Worm (Caenorhabditis elegans) whole organism, L1 larva: ENCODE results near the gene chpf-2.

Experiments
- C04F5.9 ChIP-seq: sonication (generic microtip); optimal IDR thresholded peaks from 2 replicates; lab custom pipeline; 2016; ENCODE audit warnings: missing genetic modification characterization, missing compliant biosample characterization
- F16B12.6 ChIP-seq: fragments of 150-350 bp; optimal IDR thresholded peaks from 2 replicates; lab custom pipeline; 2014; ENCODE audit warnings: missing biosample characterization, missing genetic modification characterization
- Y116A8C.19 ChIP-seq: sonication (generic microtip); optimal IDR thresholded peaks from 2 replicates; lab custom pipeline; 2016; ENCODE audit warnings: missing compliant biosample characterization, missing genetic modification characterization, borderline replicate concordance
- aly-2 ChIP-seq: fragments of 150-350 bp; optimal IDR thresholded peaks from 2 replicates; lab custom pipeline; 2014; ENCODE audit warnings: missing biosample characterization, missing genetic modification characterization
- blmp-1 ChIP-seq: fragments of 150-350 bp; optimal IDR thresholded peaks from 2 replicates; lab custom pipeline; 2014; ENCODE audit warnings: missing biosample characterization, missing genetic modification characterization
- ceh-63 ChIP-seq: fragments of 200-800 bp; sonication (Bioruptor generic); optimal IDR thresholded peaks from 2 replicates; lab custom pipeline; 2018; ENCODE audit warnings: mild to moderate bottlenecking, missing genetic modification characterization, missing compliant biosample characterization
- ceh-82 ChIP-seq, 3 experiments: fragments of 150-350 bp in 1 of 3; sonication (generic microtip) in 2 of 3; optimal IDR thresholded peaks; 2 replicates each; lab custom pipeline; 2014 to 2017; ENCODE audit warnings: missing biosample characterization in 3 of 3, missing genetic modification characterization in 3 of 3
- ceh-88 ChIP-seq: fragments of 200-800 bp; sonication (Bioruptor generic); IDR thresholded peaks from 2 replicates; pipeline ENCODE4 v1.3.6; 2022; ENCODE audit warnings: missing genetic modification characterization, missing compliant biosample characterization
- ceh-90 ChIP-seq: sonication (generic microtip); optimal IDR thresholded peaks from 2 replicates; lab custom pipeline; 2016; ENCODE audit warnings: missing genetic modification characterization, missing compliant biosample characterization
- dpl-1 ChIP-seq, 3 experiments: fragments of 150-350 bp in 2 of 3; sonication (generic microtip) in 1 of 3; optimal IDR thresholded peaks; 2 replicates each; lab custom pipeline; 2014 to 2017; ENCODE audit warnings: missing biosample characterization in 3 of 3, missing genetic modification characterization in 3 of 3, missing genetic modification reagents in 3 of 3
- dsc-1 ChIP-seq: sonication (generic microtip); optimal IDR thresholded peaks from 2 replicates; lab custom pipeline; 2016; ENCODE audit warnings: mild to moderate bottlenecking, missing genetic modification characterization, missing compliant biosample characterization
- efl-1 ChIP-seq, 4 experiments: fragments of 150-350 bp; optimal IDR thresholded peaks in 3 of 4; peaks in 1 of 4; 1 replicate in 1 of 4; 2 replicates in 3 of 4; lab custom pipeline; 2014; ENCODE audit warnings: missing biosample characterization in 2 of 4, missing genetic modification characterization in 2 of 4, missing genetic modification reagents in 2 of 4
- egl-13 ChIP-seq: sonication (generic microtip); optimal IDR thresholded peaks from 2 replicates; lab custom pipeline; 2016; ENCODE audit warnings: missing genotype, missing genetic modification reagents, missing genetic modification characterization, missing compliant biosample characterization
- elt-2 ChIP-seq: sonication (generic microtip); optimal IDR thresholded peaks from 2 replicates; lab custom pipeline; 2016; ENCODE audit warnings: missing genetic modification characterization, mild to moderate bottlenecking, inconsistent platforms, missing compliant biosample characterization, missing genetic modification reagents
- ets-5 ChIP-seq: fragments of 200-800 bp; sonication (Bioruptor generic); IDR thresholded peaks from 2 replicates; pipeline ENCODE4 v1.3.6; 2022; ENCODE audit warnings: missing genetic modification characterization, missing compliant biosample characterization
- fkh-4 ChIP-seq: sonication (generic microtip); optimal IDR thresholded peaks from 2 replicates; lab custom pipeline; 2016; ENCODE audit warnings: missing compliant biosample characterization, missing genetic modification characterization, borderline replicate concordance
- grh-1 ChIP-seq: fragments of 200-800 bp; sonication (Bioruptor generic); IDR thresholded peaks from 2 replicates; pipeline ENCODE4 v1.3.6; 2022; ENCODE audit warnings: missing genetic modification reagents, missing genetic modification characterization, missing compliant biosample characterization
- jun-1 ChIP-seq: fragments of 150-350 bp; optimal IDR thresholded peaks from 2 replicates; lab custom pipeline; 2014; ENCODE audit warnings: missing biosample characterization, missing genetic modification reagents, missing genetic modification characterization
- lin-35 ChIP-seq, 2 experiments: fragments of 150-350 bp; optimal IDR thresholded peaks; 2 replicates each; lab custom pipeline; 2014; ENCODE audit warnings: missing biosample characterization in 2 of 2, missing genetic modification characterization in 2 of 2, missing genetic modification reagents in 2 of 2
- mab-9 ChIP-seq: fragments of 200-800 bp; sonication (Bioruptor generic); IDR thresholded peaks from 2 replicates; pipeline ENCODE4 v1.3.6; 2022; ENCODE audit warnings: missing genetic modification reagents, missing genetic modification characterization, missing compliant biosample characterization
- mef-2 ChIP-seq: fragments of 150-350 bp; optimal IDR thresholded peaks from 2 replicates; lab custom pipeline; 2014; ENCODE audit warnings: missing biosample characterization, missing genetic modification characterization
- nhr-12 ChIP-seq: sonication (generic microtip); optimal IDR thresholded peaks from 2 replicates; lab custom pipeline; 2017; ENCODE audit warnings: missing biosample characterization, missing genetic modification characterization
- nhr-20 ChIP-seq: sonication (generic microtip); optimal IDR thresholded peaks from 2 replicates; lab custom pipeline; 2016; ENCODE audit warnings: mild to moderate bottlenecking, missing genetic modification characterization, missing compliant biosample characterization
- nhr-237 ChIP-seq: fragments of 150-350 bp; optimal IDR thresholded peaks from 2 replicates; lab custom pipeline; 2014; ENCODE audit warnings: missing biosample characterization, missing genetic modification characterization
- nhr-47 ChIP-seq: sonication (generic microtip); optimal IDR thresholded peaks from 2 replicates; lab custom pipeline; 2016; ENCODE audit warnings: mild to moderate bottlenecking, missing genetic modification characterization, moderate library complexity, missing compliant biosample characterization
- nhr-77 ChIP-seq: fragments of 150-350 bp; optimal IDR thresholded peaks from 2 replicates; lab custom pipeline; 2014; ENCODE audit warnings: missing biosample characterization, missing genetic modification characterization
- nhr-85 ChIP-seq: sonication (generic microtip); peaks from one replicate; lab custom pipeline; 2016; ENCODE audit warnings: missing genetic modification characterization, inconsistent platforms, missing compliant biosample characterization
- pax-3 ChIP-seq: fragments of 200-800 bp; sonication (Bioruptor generic); optimal IDR thresholded peaks from 2 replicates; lab custom pipeline; 2018; ENCODE audit warnings: mild to moderate bottlenecking, missing genetic modification characterization, moderate library complexity, missing compliant biosample characterization
- rnt-1 ChIP-seq: sonication (generic microtip); optimal IDR thresholded peaks from 2 replicates; lab custom pipeline; 2016; ENCODE audit warnings: mild to moderate bottlenecking, missing genetic modification characterization, moderate library complexity, missing compliant biosample characterization
- skn-1 ChIP-seq: fragments of 150-350 bp; optimal IDR thresholded peaks from 2 replicates; lab custom pipeline; 2014; ENCODE audit warnings: missing biosample characterization, missing genetic modification characterization
- snpc-4 ChIP-seq: fragments of 150-350 bp; optimal IDR thresholded peaks from 2 replicates; lab custom pipeline; 2014; ENCODE audit warnings: missing biosample characterization, missing genetic modification characterization
- snu-23 ChIP-seq: sonication (generic microtip); optimal IDR thresholded peaks from 2 replicates; lab custom pipeline; 2016; ENCODE audit warnings: missing genetic modification characterization, missing compliant biosample characterization
- sox-4 ChIP-seq: sonication (generic microtip); optimal IDR thresholded peaks from 2 replicates; lab custom pipeline; 2016; ENCODE audit warnings: missing genetic modification characterization, missing compliant biosample characterization
- sup-37 ChIP-seq: fragments of 200-800 bp; sonication (Bioruptor generic); optimal IDR thresholded peaks from 2 replicates; lab custom pipeline; 2018; ENCODE audit warnings: mild to moderate bottlenecking, missing genetic modification characterization, missing compliant biosample characterization
- swsn-7 ChIP-seq: sonication (generic microtip); optimal IDR thresholded peaks from 2 replicates; lab custom pipeline; 2016; ENCODE audit warnings: missing genetic modification characterization, missing compliant biosample characterization
- tbx-2 ChIP-seq: sonication (generic microtip); optimal IDR thresholded peaks from 2 replicates; lab custom pipeline; 2016; ENCODE audit warnings: missing genetic modification characterization, missing compliant biosample characterization
- tlp-1 ChIP-seq: fragments of 150-350 bp; optimal IDR thresholded peaks from 2 replicates; lab custom pipeline; 2014; ENCODE audit warnings: missing biosample characterization, missing genetic modification characterization
- unc-130 ChIP-seq: fragments of 150-350 bp; optimal IDR thresholded peaks from 2 replicates; lab custom pipeline; 2017; ENCODE audit warnings: missing biosample characterization, missing genetic modification characterization, inconsistent platforms
- unc-30 ChIP-seq: sonication (generic microtip); optimal IDR thresholded peaks from 2 replicates; lab custom pipeline; 2017; ENCODE audit warnings: missing biosample characterization, missing genetic modification characterization
- unc-62 ChIP-seq: fragments of 150-350 bp; optimal IDR thresholded peaks from 2 replicates; lab custom pipeline; 2014; ENCODE audit warnings: missing biosample characterization, missing genetic modification reagents, missing genetic modification characterization
- unc-86 ChIP-seq: sonication (generic microtip); optimal IDR thresholded peaks from 2 replicates; lab custom pipeline; 2016; ENCODE audit warnings: missing genetic modification characterization, missing compliant biosample characterization
- unc-98 ChIP-seq: fragments of 200-800 bp; sonication (Bioruptor generic); IDR thresholded peaks from 2 replicates; pipeline ENCODE4 v1.3.6; 2022; ENCODE audit warnings: missing genetic modification characterization, missing compliant biosample characterization
- xbp-1 ChIP-seq: sonication (generic microtip); optimal IDR thresholded peaks from 2 replicates; lab custom pipeline; 2016; ENCODE audit warnings: missing genetic modification characterization, missing compliant biosample characterization
- zip-4 ChIP-seq: fragments of 200-800 bp; sonication (Bioruptor generic); optimal IDR thresholded peaks from 2 replicates; lab custom pipeline; 2018; ENCODE audit warnings: mild to moderate bottlenecking, missing genetic modification characterization, moderate library complexity, missing compliant biosample characterization
- ztf-11 ChIP-seq, 2 experiments: sonication (generic microtip); optimal IDR thresholded peaks; 2 replicates each; lab custom pipeline; 2016 to 2017; ENCODE audit warnings: missing genetic modification characterization in 2 of 2, missing biosample characterization in 1 of 2, missing compliant biosample characterization in 1 of 2
- ztf-4 ChIP-seq: fragments of 150-350 bp; optimal IDR thresholded peaks from 2 replicates; lab custom pipeline; 2014; ENCODE audit warnings: missing biosample characterization, missing genetic modification characterization

chpf-2 gene

ce11 chrV:3039282-3039681 is at the start of gene chpf-2:
Gene chpf-2, minus strand, starts transcription at chrV:3039382.
- TF ChIP-seq blmp-1 (tag; lab: Kevin White, UChicago) (peak; percentile 74), zip-4 (no peak), nhr-20 (tag; lab: Kevin White, UChicago) (peak; percentile 37), lin-35 (GFP tag; optimal IDR thresholded peaks at IDR 0.05; lab: Kevin White, UChicago) (peak in 1 of 2 experiments; percentile 11), snu-23 (GFP tag; lab: Kevin White, UChicago) (peak; percentile 14), nhr-85 (tag; lab: Kevin White, UChicago) (peak; percentile 17), dpl-1 (GFP tag; optimal IDR thresholded peaks at IDR 0.05; lab: Kevin White, UChicago) (no peak)

ce11 chrV:3088768-3089167 is 49.6 kb upstream of the chpf-2 start, which contains the start of gene acs-21:
Gene acs-21, plus strand, starts transcription at chrV:3089068.
- TF ChIP-seq tbx-2 (no peak), unc-30 (tag; lab: Kevin White, UChicago) (no peak), ztf-11 (tag; optimal IDR thresholded peaks at IDR 0.05; lab: Kevin White, UChicago) (no peak), nhr-20 (tag; lab: Kevin White, UChicago) (no peak), unc-130 (tag; lab: Kevin White, UChicago) (no peak), xbp-1 (no peak), nhr-12 (tag; lab: Kevin White, UChicago) (no peak), ceh-90 (tag; lab: Kevin White, UChicago) (no peak), snu-23 (GFP tag; lab: Kevin White, UChicago) (no peak), tlp-1 (no peak), Y116A8C.19 (tag; lab: Kevin White, UChicago) (no peak), sox-4 (tag; lab: Kevin White, UChicago) (no peak), nhr-77 (tag; lab: Kevin White, UChicago) (no peak), snpc-4 (tag; lab: Kevin White, UChicago) (no peak), grh-1 (no peak), ets-5 (no peak), ceh-88 (GFP tag; lab: Robert Waterston, UW) (no peak), unc-86 (tag; lab: Kevin White, UChicago) (no peak), mab-9 (GFP tag; lab: Robert Waterston, UW) (no peak), nhr-47 (no peak)

ce11 chrV:3086260-3086659 is 47.1 kb upstream of the chpf-2 start, which contains the start of gene srt-8:
Gene srt-8, plus strand, starts transcription at chrV:3086560.
- TF ChIP-seq pax-3 (tag; lab: Kevin White, UChicago): no peak
- no peak for TF ChIP-seq C04F5.9
- TF ChIP-seq aly-2: no peak
- TF ChIP-seq sup-37 (GFP tag; lab: Kevin White, UChicago): no peak
- no peak for TF ChIP-seq jun-1
- no peak for TF ChIP-seq nhr-237 (tag; lab: Kevin White, UChicago)
- no peak for TF ChIP-seq nhr-12 (tag; lab: Kevin White, UChicago)
- TF ChIP-seq F16B12.6 (tag; lab: Kevin White, UChicago): no peak
- TF ChIP-seq blmp-1 (tag; lab: Kevin White, UChicago): no peak
- no peak for TF ChIP-seq ceh-82 (tag; optimal IDR thresholded peaks at IDR 0.05; lab: Kevin White, UChicago)
- TF ChIP-seq dsc-1 (tag; lab: Kevin White, UChicago): no peak
- TF ChIP-seq ceh-63: no peak
- TF ChIP-seq, all 84 proteins: peak for 0

ce11 chrV:3081471-3081870 is 42.3 kb upstream of the chpf-2 start, which contains the start of gene srt-7:
Gene srt-7, plus strand, starts transcription at chrV:3081771.
- TF ChIP-seq ztf-4 (tag; lab: Kevin White, UChicago): no peak
- no peak for TF ChIP-seq fkh-4 (tag; lab: Kevin White, UChicago)
- TF ChIP-seq nhr-47: no peak
- TF ChIP-seq rnt-1 (tag; lab: Kevin White, UChicago): no peak
- TF ChIP-seq unc-62 (GFP tag; lab: Kevin White, UChicago): no peak
- no peak for TF ChIP-seq ceh-63
- no peak for TF ChIP-seq skn-1
- TF ChIP-seq elt-2: no peak
- TF ChIP-seq swsn-7 (tag; lab: Kevin White, UChicago): no peak
- TF ChIP-seq ztf-11 (tag; optimal IDR thresholded peaks at IDR 0.05; lab: Kevin White, UChicago): no peak
- no peak for TF ChIP-seq mef-2 (tag; lab: Kevin White, UChicago)
- no peak for TF ChIP-seq unc-98 (GFP tag; lab: Robert Waterston, UW)
- TF ChIP-seq sox-4 (tag; lab: Kevin White, UChicago): no peak
- TF ChIP-seq egl-13 (tag; lab: Kevin White, UChicago): no peak
- TF ChIP-seq efl-1 (optimal IDR thresholded peaks at IDR 0.05; lab: Kevin White, UChicago): no peak
- TF ChIP-seq efl-1 (GFP tag; optimal IDR thresholded peaks at IDR 0.05 in 1 of 2; lab: Kevin White, UChicago): no peak
